Fruit fly (Drosophila melanogaster): ENCODE measurements around the gene Arc42.

Arc42 gene

DNA sequence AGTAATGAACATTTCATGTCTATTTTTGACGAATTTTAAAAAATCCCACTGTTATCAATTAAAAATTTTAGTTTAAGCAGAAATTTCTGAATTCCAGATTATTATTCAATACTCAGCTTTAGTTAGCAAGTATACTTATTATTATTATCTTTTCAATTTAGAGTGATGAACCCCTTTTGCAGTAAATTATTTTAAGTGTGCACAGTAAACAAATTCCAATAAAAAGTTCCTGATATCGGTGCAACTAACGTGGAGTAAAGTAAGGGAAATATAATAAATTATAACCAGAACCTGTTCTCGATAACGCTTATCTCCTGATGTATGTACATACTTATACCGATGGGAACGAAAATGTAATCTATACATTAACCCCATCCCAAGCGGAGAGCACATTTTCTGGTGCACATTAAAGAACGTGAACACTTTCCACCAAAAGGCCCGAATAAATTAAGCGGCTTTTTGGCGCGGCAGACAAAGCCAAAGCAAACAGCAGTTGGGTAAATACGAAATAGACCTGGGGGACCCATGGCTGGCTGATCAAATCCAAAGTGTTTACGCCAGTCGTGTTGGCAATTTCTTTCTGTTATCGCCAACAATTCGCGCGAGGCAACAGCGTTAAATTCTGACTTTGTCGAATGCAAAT is 19.4 kb upstream of the Arc42 start (continued):
- TF ChIP-seq fd85E (GFP tag; optimal IDR thresholded peaks at IDR 0.05) (no peak), acj6 (GFP tag; optimal IDR thresholded peaks at IDR 0.05) (no peak), CG6276 (GFP tag; optimal IDR thresholded peaks at IDR 0.05) (no peak), ss (GFP tag; optimal IDR thresholded peaks at IDR 0.05) (no peak), dsx (GFP tag; optimal IDR thresholded peaks at IDR 0.05; ENCODE audit: poor library complexity, severe bottlenecking) (no peak), eg (GFP tag; IDR thresholded peaks at IDR 0.05) (no peak), Lpt (GFP tag; optimal IDR thresholded peaks at IDR 0.05) (no peak), CG31627 (GFP tag; optimal IDR thresholded peaks at IDR 0.05) (no peak), Ets96B (tag; optimal IDR thresholded peaks at IDR 0.05) (no peak), CG8319 (GFP tag; optimal IDR thresholded peaks at IDR 0.05) (no peak), dac (GFP tag; optimal IDR thresholded peaks at IDR 0.05) (no peak), svp (GFP tag) (peak; percentile 73), Hr38 (GFP tag; optimal IDR thresholded peaks at IDR 0.05) (no peak), CG6854 (GFP tag; optimal IDR thresholded peaks at IDR 0.05) (peak; percentile 17), Eip75B (GFP tag; optimal IDR thresholded peaks at IDR 0.05) (no peak), achi (GFP tag; optimal IDR thresholded peaks at IDR 0.05) (no peak), Hr39 (GFP tag; optimal IDR thresholded peaks at IDR 0.05) (no peak), lz (GFP tag; optimal IDR thresholded peaks at IDR 0.05) (no peak), Gug (GFP tag; IDR thresholded peaks at IDR 0.05) (no peak), CG8632 (GFP tag; optimal IDR thresholded peaks at IDR 0.05) (no peak), fd59A (GFP tag; optimal IDR thresholded peaks at IDR 0.05) (no peak), CG6163 (GFP tag; IDR thresholded peaks at IDR 0.05) (no peak), CG9139 (GFP tag; optimal IDR thresholded peaks at IDR 0.05) (no peak), Eip78C (GFP tag) (no peak), CG7368 (GFP tag; optimal IDR thresholded peaks at IDR 0.05) (no peak), esn (GFP tag; optimal IDR thresholded peaks at IDR 0.05) (peak; percentile 42), salr (GFP tag; optimal IDR thresholded peaks at IDR 0.05) (no peak)

DNA sequence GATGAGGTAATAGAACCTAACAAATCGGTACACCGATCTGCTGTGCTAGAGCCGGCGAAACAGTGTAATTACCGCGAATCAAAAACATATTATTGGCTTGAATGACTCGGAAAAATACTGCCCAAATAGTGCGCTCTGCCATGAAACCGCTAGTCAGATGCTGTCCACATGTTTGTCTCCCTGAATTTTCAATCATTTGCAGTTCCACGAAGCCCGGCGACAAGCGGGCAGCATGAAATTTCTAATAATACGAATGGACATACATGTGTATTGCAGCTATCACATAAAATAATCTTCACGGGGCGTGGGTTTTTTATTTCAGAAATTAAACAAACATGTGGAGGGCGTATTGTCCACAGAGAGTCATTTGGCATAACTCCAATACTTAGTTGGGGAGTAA is 18.6 kb upstream of the Arc42 start:
- no peak for TF ChIP-seq CG1621 (tag; optimal IDR thresholded peaks at IDR 0.05)
- no peak for TF ChIP-seq ss (GFP tag; optimal IDR thresholded peaks at IDR 0.05)
- no peak for TF ChIP-seq Hr39 (GFP tag; optimal IDR thresholded peaks at IDR 0.05)
- no peak for TF ChIP-seq Sox14 (GFP tag; optimal IDR thresholded peaks at IDR 0.05)
- no peak for TF ChIP-seq eg (GFP tag; IDR thresholded peaks at IDR 0.05)
- TF ChIP-seq Ets21C (GFP tag; optimal IDR thresholded peaks at IDR 0.05) = no peak
- no peak for TF ChIP-seq CG6163 (GFP tag; IDR thresholded peaks at IDR 0.05)

DNA sequence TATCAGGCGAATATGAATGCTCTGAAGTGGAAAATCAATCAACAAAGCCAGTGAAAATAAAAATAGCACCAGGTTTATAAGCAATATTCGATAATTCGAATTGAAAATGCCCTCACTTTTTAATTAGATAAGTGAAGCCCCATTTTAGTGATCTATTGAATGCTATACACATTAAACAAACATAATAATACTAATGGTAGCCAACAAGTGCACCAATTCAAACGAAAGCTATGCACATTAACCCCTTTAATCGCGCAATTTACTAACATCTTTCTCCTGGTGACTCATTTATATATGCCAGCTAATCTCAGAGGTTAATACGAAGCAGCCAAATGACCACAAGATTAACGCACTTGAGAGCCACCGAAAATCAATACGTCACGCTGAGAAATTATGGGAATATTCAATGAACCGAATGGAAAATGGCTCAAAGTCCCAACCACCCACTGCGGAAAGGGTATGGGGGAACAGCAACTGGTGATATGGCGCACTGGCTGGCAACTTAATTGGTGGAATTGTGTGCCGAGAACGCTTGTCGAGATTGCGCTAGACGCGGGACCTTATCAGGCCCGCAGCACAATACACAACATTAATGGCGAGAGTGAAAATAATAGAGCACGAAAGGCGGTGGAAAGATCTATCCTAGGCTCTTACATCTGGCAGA is 18.0 kb upstream of the Arc42 start:
- TF ChIP-seq dsx (GFP tag; optimal IDR thresholded peaks at IDR 0.05; ENCODE audit: poor library complexity, severe bottlenecking) (no peak), spab (GFP tag; optimal IDR thresholded peaks at IDR 0.05) (peak; percentile 29), svp (GFP tag) (peak; percentile 90), CG6854 (GFP tag; optimal IDR thresholded peaks at IDR 0.05) (peak; percentile 4), vri (GFP tag; optimal IDR thresholded peaks at IDR 0.05) (peak; percentile 41), Ets21C (GFP tag; optimal IDR thresholded peaks at IDR 0.05) (peak; percentile 3), acj6 (GFP tag; optimal IDR thresholded peaks at IDR 0.05) (no peak), CG9139 (GFP tag; optimal IDR thresholded peaks at IDR 0.05) (peak; percentile 43), CG31627 (GFP tag; optimal IDR thresholded peaks at IDR 0.05) (peak; percentile 6), lz (GFP tag; optimal IDR thresholded peaks at IDR 0.05) (peak; percentile 8), esn (GFP tag; optimal IDR thresholded peaks at IDR 0.05) (peak; percentile 44), Eip78C (GFP tag) (peak; percentile 76), Eip93F (GFP tag; optimal IDR thresholded peaks at IDR 0.05) (no peak), Met (GFP tag; optimal IDR thresholded peaks at IDR 0.05) (peak; percentile 39), fd85E (GFP tag; optimal IDR thresholded peaks at IDR 0.05) (no peak), CG16779 (tag; optimal IDR thresholded peaks at IDR 0.05) (peak; percentile 35)
